Fruit fly (Drosophila melanogaster) whole organism, embryonic: ENCODE results near the gene CG43338.

Source experiments
- Adf1 ChIP-seq: fragments of 200-800 bp; sonication (Bioruptor generic); IDR thresholded peaks from 2 replicates; pipeline ENCODE4 v1.3.6; 2022; ENCODE audit warnings: missing biosample characterization, missing genetic modification characterization
- C15 ChIP-seq: fragments of 200-800 bp; sonication (Bioruptor generic); IDR thresholded peaks from 3 replicates; pipeline ENCODE4 v1.3.6; 2022; ENCODE audit warnings: missing biosample characterization, missing genetic modification characterization
- CG1024 ChIP-seq: fragments of 200-800 bp; sonication (Bioruptor generic); IDR thresholded peaks from 2 replicates; pipeline ENCODE4 v1.3.6; 2022; ENCODE audit warnings: missing biosample characterization, missing genetic modification characterization
- CG10565 ChIP-seq: fragments of 200-800 bp; sonication (Bioruptor generic); optimal IDR thresholded peaks from 3 replicates; lab custom pipeline; 2016; ENCODE audit warnings: missing biosample characterization, mild to moderate bottlenecking, missing genetic modification characterization
- CG12744 ChIP-seq: fragments of 200-800 bp; sonication (Bioruptor generic); optimal IDR thresholded peaks from 2 replicates; lab custom pipeline; 2016; ENCODE audit warnings: missing biosample characterization, missing genetic modification characterization
- CG14050 ChIP-seq: fragments of 200-800 bp; sonication (Bioruptor generic); IDR thresholded peaks from 3 replicates; pipeline ENCODE4 v1.3.6; 2022; ENCODE audit warnings: missing biosample characterization, missing genetic modification characterization
- CG15601 ChIP-seq: fragments of 200-800 bp; sonication (Bioruptor generic); optimal IDR thresholded peaks from 3 replicates; lab custom pipeline; 2019; ENCODE audit warnings: missing biosample characterization, mild to moderate bottlenecking, missing genetic modification characterization, moderate library complexity
- CG16813 ChIP-seq: fragments of 200-800 bp; sonication (Bioruptor generic); IDR thresholded peaks from 3 replicates; pipeline ENCODE4 v1.3.6; 2022; ENCODE audit warnings: missing biosample characterization, missing genetic modification characterization; ENCODE audit not compliant: partially characterized antibody
- CG18011 ChIP-seq: fragments of 200-800 bp; sonication (Bioruptor generic); optimal IDR thresholded peaks from 2 replicates; lab custom pipeline; 2017; ENCODE audit warnings: missing biosample characterization, missing genetic modification characterization, mild to moderate bottlenecking, moderate library complexity, missing genotype
- CG30403 ChIP-seq: fragments of 200-800 bp; sonication (Bioruptor generic); optimal IDR thresholded peaks from 3 replicates; lab custom pipeline; 2016; ENCODE audit warnings: missing biosample characterization, missing genetic modification characterization
- CG30431 ChIP-seq: fragments of 200-800 bp; sonication (Bioruptor generic); optimal IDR thresholded peaks from 2 replicates; lab custom pipeline; 2017; ENCODE audit warnings: missing biosample characterization, missing genetic modification characterization
- CG4360 ChIP-seq: fragments of 200-800 bp; sonication (Bioruptor generic); IDR thresholded peaks from 2 replicates; pipeline ENCODE4 v1.3.6; 2022; ENCODE audit warnings: missing biosample characterization, missing genetic modification characterization
- CG4820 ChIP-seq: fragments of 200-800 bp; sonication (Bioruptor generic); optimal IDR thresholded peaks from 3 replicates; lab custom pipeline; 2016; ENCODE audit warnings: missing biosample characterization, missing genetic modification characterization
- CG5180 ChIP-seq: fragments of 200-800 bp; sonication (Bioruptor generic); optimal IDR thresholded peaks from 3 replicates; lab custom pipeline; 2017; ENCODE audit warnings: missing biosample characterization, missing genetic modification characterization, mild to moderate bottlenecking, moderate library complexity, missing genetic modification reagents
- CG5245 ChIP-seq: fragments of 200-800 bp; sonication (Bioruptor generic); optimal IDR thresholded peaks from 3 replicates; lab custom pipeline; 2016; ENCODE audit warnings: missing biosample characterization, missing genetic modification characterization
- CG5953 ChIP-seq: fragments of 200-800 bp; sonication (Bioruptor generic); IDR thresholded peaks from 2 replicates; pipeline ENCODE4 v1.3.6; 2022; ENCODE audit warnings: missing biosample characterization, missing genetic modification characterization
- CG6689 ChIP-seq: fragments of 200-800 bp; sonication (Bioruptor generic); IDR thresholded peaks from 2 replicates; pipeline ENCODE4 v1.3.6; 2022; ENCODE audit warnings: missing biosample characterization, missing genetic modification characterization
- CG7745 ChIP-seq: fragments of 200-800 bp; sonication (Bioruptor generic); optimal IDR thresholded peaks from 2 replicates; lab custom pipeline; 2018; ENCODE audit warnings: missing biosample characterization, mild to moderate bottlenecking, missing genetic modification characterization, moderate library complexity
- CG7928 ChIP-seq: fragments of 200-800 bp; sonication (Bioruptor generic); optimal IDR thresholded peaks from 2 replicates; lab custom pipeline; 2017; ENCODE audit warnings: missing biosample characterization, mild to moderate bottlenecking, missing genetic modification characterization
- CG8765 ChIP-seq: fragments of 200-800 bp; sonication (Bioruptor generic); IDR thresholded peaks from 2 replicates; pipeline ENCODE4 v1.3.6; 2022; ENCODE audit warnings: missing biosample characterization, missing genetic modification characterization
- CG9727 ChIP-seq: fragments of 200-800 bp; sonication (Bioruptor generic); optimal IDR thresholded peaks from 3 replicates; lab custom pipeline; 2017; ENCODE audit warnings: missing biosample characterization, mild to moderate bottlenecking, missing genetic modification characterization
- Dek ChIP-seq: fragments of 200-800 bp; sonication (Bioruptor generic); optimal IDR thresholded peaks from 3 replicates; lab custom pipeline; 2019; ENCODE audit warnings: missing biosample characterization, mild to moderate bottlenecking, missing genetic modification characterization, moderate library complexity
- Doc2 ChIP-seq: fragments of 200-800 bp; sonication (Bioruptor generic); IDR thresholded peaks from 2 replicates; pipeline ENCODE4 v1.3.6; 2022; ENCODE audit warnings: missing biosample characterization, missing genetic modification characterization
- Dp ChIP-seq: fragments of 200-800 bp; sonication (Bioruptor generic); optimal IDR thresholded peaks from 2 replicates; lab custom pipeline; 2018; ENCODE audit warnings: missing biosample characterization, mild to moderate bottlenecking, missing genetic modification characterization, moderate library complexity
- Eip74EF ChIP-seq, 2 experiments: fragments of 200-800 bp in 1 of 2; fragments of >200 bp in 1 of 2; sonication (Bioruptor generic) in 1 of 2; optimal IDR thresholded peaks; 2 replicates each; lab custom pipeline; 2017 to 2019; ENCODE audit warnings: missing biosample characterization in 2 of 2, missing genetic modification characterization in 2 of 2, mild to moderate bottlenecking in 1 of 2, moderate library complexity in 1 of 2
- Fer2 ChIP-seq: fragments of 200-800 bp; sonication (Bioruptor generic); optimal IDR thresholded peaks from 2 replicates; lab custom pipeline; 2018; ENCODE audit warnings: missing biosample characterization, mild to moderate bottlenecking, missing genetic modification characterization, moderate library complexity
- HLH3B ChIP-seq: fragments of 200-800 bp; sonication (Bioruptor generic); IDR thresholded peaks from 2 replicates; pipeline ENCODE4 v1.3.6; 2022; ENCODE audit warnings: missing biosample characterization, missing genetic modification characterization
- Hr39 ChIP-seq: fragments of >200 bp; optimal IDR thresholded peaks from 2 replicates; lab custom pipeline; 2017
- Nf-YC ChIP-seq: fragments of 200-800 bp; optimal IDR thresholded peaks from 3 replicates; lab custom pipeline; 2019; ENCODE audit warnings: missing biosample characterization, mild to moderate bottlenecking, missing genetic modification characterization, moderate library complexity
- Scr ChIP-seq: fragments of 200-800 bp; sonication (Bioruptor generic); IDR thresholded peaks from 2 replicates; pipeline ENCODE4 v1.3.6; 2022; ENCODE audit warnings: missing biosample characterization, missing genetic modification characterization; ENCODE audit not compliant: partially characterized antibody
- TFAM ChIP-seq: fragments of 200-800 bp; sonication (Bioruptor generic); optimal IDR thresholded peaks from 2 replicates; lab custom pipeline; 2017; ENCODE audit warnings: missing biosample characterization, missing genetic modification characterization, inconsistent platforms
- aop ChIP-seq: fragments of 200-800 bp; sonication (Bioruptor generic); IDR thresholded peaks from 2 replicates; pipeline ENCODE4 v1.3.6; 2022; ENCODE audit warnings: missing biosample characterization, missing genetic modification characterization
- caup ChIP-seq: fragments of 200-800 bp; sonication (Bioruptor generic); optimal IDR thresholded peaks from 3 replicates; lab custom pipeline; 2017; ENCODE audit warnings: missing biosample characterization, mild to moderate bottlenecking, missing genetic modification characterization, moderate library complexity; ENCODE audit not compliant: severe bottlenecking
- dpn ChIP-seq, 2 experiments: fragments of 200-800 bp; sonication (Bioruptor generic); optimal IDR thresholded peaks; 3 replicates each; lab custom pipeline; 2016; ENCODE audit warnings: missing biosample characterization in 2 of 2, missing genetic modification characterization in 2 of 2
- emc ChIP-seq: fragments of 200-800 bp; sonication (Bioruptor generic); optimal IDR thresholded peaks from 2 replicates; lab custom pipeline; 2016; ENCODE audit warnings: missing biosample characterization, missing genetic modification characterization
- kni ChIP-seq: fragments of 200-800 bp; sonication (Bioruptor generic); optimal IDR thresholded peaks from 3 replicates; lab custom pipeline; 2017; ENCODE audit warnings: mild to moderate bottlenecking, missing biosample characterization, missing genetic modification reagents, missing genetic modification characterization
- knrl ChIP-seq: fragments of 200-800 bp; sonication (Bioruptor generic); IDR thresholded peaks from 3 replicates; pipeline ENCODE4 v1.3.6; 2022; ENCODE audit warnings: missing biosample characterization, missing genetic modification characterization; ENCODE audit not compliant: partially characterized antibody
- lmd ChIP-seq: fragments of 200-800 bp; sonication (Bioruptor generic); IDR thresholded peaks from 2 replicates; pipeline ENCODE4 v1.3.6; 2022; ENCODE audit warnings: missing biosample characterization, missing genetic modification characterization
- lola ChIP-seq, 3 experiments: fragments of >200 bp in 2 of 3; fragments of 200-800 bp in 1 of 3; sonication (Bioruptor generic) in 1 of 3; optimal IDR thresholded peaks; 2 replicates each; lab custom pipeline; 2017 to 2019; ENCODE audit warnings: missing biosample characterization in 3 of 3, missing genetic modification characterization in 3 of 3, mild to moderate bottlenecking in 1 of 3, moderate library complexity in 1 of 3
- mam ChIP-seq: fragments of 200-800 bp; sonication (Bioruptor generic); optimal IDR thresholded peaks from 3 replicates; lab custom pipeline; 2016; ENCODE audit warnings: missing biosample characterization, missing genetic modification characterization
- nerfin-1 ChIP-seq: fragments of 200-800 bp; sonication (Bioruptor generic); optimal IDR thresholded peaks from 3 replicates; lab custom pipeline; 2019; ENCODE audit warnings: missing biosample characterization, mild to moderate bottlenecking, missing genetic modification characterization, moderate library complexity
- odd ChIP-seq: fragments of 200-800 bp; sonication (Bioruptor generic); optimal IDR thresholded peaks from 2 replicates; lab custom pipeline; 2017; ENCODE audit warnings: missing biosample characterization, mild to moderate bottlenecking, missing genetic modification characterization
- pfk ChIP-seq: fragments of 200-800 bp; sonication (Bioruptor generic); optimal IDR thresholded peaks from 2 replicates; lab custom pipeline; 2018; ENCODE audit warnings: missing biosample characterization, mild to moderate bottlenecking, missing genetic modification characterization, moderate library complexity
- seq ChIP-seq: fragments of 200-800 bp; sonication (Bioruptor generic); IDR thresholded peaks from 2 replicates; pipeline ENCODE4 v1.3.6; 2022; ENCODE audit warnings: missing biosample characterization, missing genetic modification characterization
- so ChIP-seq: fragments of 200-800 bp; sonication (Bioruptor generic); IDR thresholded peaks from 3 replicates; pipeline ENCODE4 v1.3.6; 2022; ENCODE audit warnings: missing biosample characterization, missing genetic modification characterization
- stwl ChIP-seq: fragments of 200-800 bp; sonication (Bioruptor generic); optimal IDR thresholded peaks from 3 replicates; lab custom pipeline; 2018; ENCODE audit warnings: missing biosample characterization, mild to moderate bottlenecking, missing genetic modification characterization, moderate library complexity
- tx ChIP-seq: fragments of 200-800 bp; sonication (Bioruptor generic); optimal IDR thresholded peaks from 2 replicates; lab custom pipeline; 2016; ENCODE audit warnings: missing biosample characterization, missing genetic modification characterization
- vfl ChIP-seq: fragments of 200-800 bp; sonication (Bioruptor generic); optimal IDR thresholded peaks from 2 replicates; lab custom pipeline; 2016; ENCODE audit warnings: missing biosample characterization, missing genetic modification characterization

CG43338 gene

DNA sequence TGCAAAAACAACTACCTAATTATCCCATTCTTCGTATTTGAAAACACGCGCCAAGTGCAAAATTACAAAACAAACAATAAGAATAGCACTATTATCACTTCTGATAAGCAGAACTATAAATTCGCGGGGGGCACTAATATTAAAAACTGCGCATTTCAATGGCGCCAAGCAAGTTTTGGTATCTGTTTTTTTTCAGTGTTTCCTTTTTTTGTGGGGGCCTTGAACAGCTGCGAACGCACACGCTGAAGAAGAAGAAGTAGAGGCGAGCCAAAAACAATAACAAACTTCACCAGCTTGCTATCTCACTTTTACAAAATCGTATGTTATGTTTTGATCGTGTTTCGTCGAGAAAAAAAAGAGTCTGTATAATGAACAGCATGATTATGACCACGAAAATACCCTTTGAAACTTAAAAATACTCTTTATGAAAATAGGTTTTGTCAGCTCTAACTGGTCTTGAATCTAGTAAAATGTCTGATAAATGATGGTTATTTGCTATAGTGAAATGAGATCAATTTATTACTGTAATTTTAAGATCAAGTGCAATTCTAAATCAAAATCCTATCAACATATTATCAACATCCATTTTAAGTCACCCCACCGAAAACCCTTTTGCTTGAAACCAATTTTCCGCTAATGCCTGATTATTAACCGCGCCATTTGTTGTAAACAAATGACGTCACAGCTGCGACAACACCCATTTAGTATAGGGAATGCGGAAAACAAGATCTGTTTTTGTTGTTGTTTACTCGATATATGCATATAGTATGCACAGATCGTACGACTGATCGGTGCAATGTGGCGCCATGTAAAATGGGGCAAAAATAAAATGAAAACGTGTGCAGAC is 23.1 kb upstream of the CG43338 start (continued):
- TF ChIP-seq aop (GFP tag; lab: Robert Waterston, UW) = peak; percentile 35; the same call in 1 of the 2 replicates
- peak; percentile 52; the same call in 1 of the 2 replicates for TF ChIP-seq HLH3B (GFP tag; lab: Robert Waterston, UW)
- TF ChIP-seq CG15601 (tag; lab: Kevin White, UChicago) = no peak
- TF ChIP-seq CG8765 = no peak
- TF ChIP-seq mam (GFP tag; lab: Kevin White, UChicago) = peak; percentile 76
- peak; percentile 34 for TF ChIP-seq nerfin-1
- peak; percentile 42 for TF ChIP-seq CG12744 (GFP tag; lab: Kevin White, UChicago)
- TF ChIP-seq so (GFP tag; lab: Robert Waterston, UW) = peak; percentile 53
- peak; percentile 55; the same call in 1 of the 2 replicates for TF ChIP-seq seq (GFP tag; lab: Robert Waterston, UW)
- peak in 1 of 3 experiments; percentile 23 for TF ChIP-seq lola (GFP tag; optimal IDR thresholded peaks at IDR 0.05; lab: Kevin White, UChicago)
- TF ChIP-seq pfk (GFP tag; lab: Kevin White, UChicago) = no peak
- TF ChIP-seq Nf-YC (tag; lab: Kevin White, UChicago) = peak; percentile 44
- TF ChIP-seq Dek = peak; percentile 36
- no peak for TF ChIP-seq emc (GFP tag; lab: Kevin White, UChicago)
- TF ChIP-seq tx (GFP tag; lab: Kevin White, UChicago) = peak; percentile 49
- TF ChIP-seq caup (GFP tag; lab: Kevin White, UChicago) = peak; percentile 62
- no peak for TF ChIP-seq stwl (tag; lab: Kevin White, UChicago)
- TF ChIP-seq CG1024 (GFP tag; lab: Robert Waterston, UW) = 0 out of 2 replicates have a peak, but pooled peaks have one; percentile 36
- peak; percentile 32; the same call in 1 of the 3 replicates for TF ChIP-seq knrl
- 0 out of 2 replicates have a peak, but pooled peaks have one; percentile 12 for TF ChIP-seq Scr (GFP tag; lab: Robert Waterston, UW)
- TF ChIP-seq C15 (GFP tag; lab: Robert Waterston, UW) = no peak
- TF ChIP-seq Dp = peak; percentile 34
- TF ChIP-seq Hr39 (lab: Kevin White, UChicago) = no peak
- peak; percentile 66 for TF ChIP-seq CG9727 (GFP tag; lab: Kevin White, UChicago)
- TF ChIP-seq CG30403 (GFP tag; lab: Kevin White, UChicago) = peak; percentile 59
- TF ChIP-seq Eip74EF (GFP tag; optimal IDR thresholded peaks at IDR 0.05; lab: Kevin White, UChicago) = peak in 1 of 2 experiments; percentile 94
- peak; percentile 69 for TF ChIP-seq CG6689 (GFP tag; lab: Robert Waterston, UW)
- peak; percentile 39 for TF ChIP-seq CG4820 (GFP tag; lab: Kevin White, UChicago)
- TF ChIP-seq vfl (GFP tag; lab: Kevin White, UChicago) = peak; percentile 1
- no peak for TF ChIP-seq CG30431 (GFP tag; lab: Kevin White, UChicago)
- peak; percentile 10 for TF ChIP-seq TFAM
- no peak for TF ChIP-seq CG10565 (GFP tag; lab: Kevin White, UChicago)
- no peak for TF ChIP-seq CG16813
- TF ChIP-seq CG5953 = peak; percentile 49
- TF ChIP-seq CG5180 = peak; percentile 28
- no peak for TF ChIP-seq Fer2 (tag; lab: Kevin White, UChicago)
- no peak for TF ChIP-seq CG7928 (GFP tag; lab: Kevin White, UChicago)
- peak; percentile 66 to 74 for TF ChIP-seq dpn (GFP tag; optimal IDR thresholded peaks at IDR 0.05; lab: Kevin White, UChicago)
- peak; percentile 59 for TF ChIP-seq CG4360 (GFP tag; lab: Robert Waterston, UW)
- TF ChIP-seq lmd = peak; percentile 55
- no peak for TF ChIP-seq kni (GFP tag; lab: Kevin White, UChicago)
- TF ChIP-seq Doc2 = no peak
- TF ChIP-seq CG7745 (tag; lab: Kevin White, UChicago) = no peak
- no peak for TF ChIP-seq CG5245 (GFP tag; lab: Kevin White, UChicago)
- TF ChIP-seq CG14050 (GFP tag; lab: Robert Waterston, UW) = no peak; the same call in 2 of the 3 replicates
- TF ChIP-seq CG18011 (GFP tag; lab: Kevin White, UChicago) = peak; percentile 44
- TF ChIP-seq odd (GFP tag; lab: Kevin White, UChicago) = peak; percentile 45
- TF ChIP-seq Adf1 (GFP tag; lab: Robert Waterston, UW) = no peak; the same call in 1 of the 2 replicates
